Worm (Caenorhabditis elegans): ENCODE results near the gene Y32B12B.4.

Y32B12B.4 gene

ce11 chrV:16595140-16595791 is 42.1 kb downstream of the Y32B12B.4 start, which contains the start of gene cpl-1 (continued):
- TF ChIP-seq F13H6.1 (tag; optimal IDR thresholded peaks at IDR 0.05) (peak; percentile 25), nhr-10 (tag; optimal IDR thresholded peaks at IDR 0.05) (no peak), elt-3 (tag; optimal IDR thresholded peaks at IDR 0.05) (no peak), lin-13 (GFP tag; optimal IDR thresholded peaks at IDR 0.05) (no peak), mbf-1 (tag; optimal IDR thresholded peaks at IDR 0.05) (no peak), dmd-4 (tag; optimal IDR thresholded peaks at IDR 0.05) (no peak), nhr-21 (tag; optimal IDR thresholded peaks at IDR 0.05) (no peak), ceh-82 (tag; optimal IDR thresholded peaks at IDR 0.05) (no peak), fos-1 (tag; optimal IDR thresholded peaks at IDR 0.05) (peak; percentile 56), alr-1 (tag; optimal IDR thresholded peaks at IDR 0.05) (no peak), elt-1 (tag; optimal IDR thresholded peaks at IDR 0.05) (no peak), blmp-1 (tag; optimal IDR thresholded peaks at IDR 0.05; ENCODE audit: insufficient read depth) (peak; percentile 9), nhr-237 (tag; optimal IDR thresholded peaks at IDR 0.05) (no peak), lin-11 (tag; optimal IDR thresholded peaks at IDR 0.05) (no peak), zag-1 (tag; optimal IDR thresholded peaks at IDR 0.05) (no peak), ztf-1 (GFP tag; conservative IDR thresholded peaks at IDR 0.05) (no peak), ZK546.5 (tag; optimal IDR thresholded peaks at IDR 0.05) (no peak), ztf-4 (tag; optimal IDR thresholded peaks at IDR 0.05) (no peak), unc-39 (tag; optimal IDR thresholded peaks at IDR 0.05) (no peak), nhr-77 (tag; optimal IDR thresholded peaks at IDR 0.05) (no peak), lin-39 (tag; optimal IDR thresholded peaks at IDR 0.05) (no peak), peb-1 (tag; optimal IDR thresholded peaks at IDR 0.05) (no peak), mab-5 (tag; optimal IDR thresholded peaks at IDR 0.05) (no peak)

- TF ChIP-seq ceh-16 (tag; optimal IDR thresholded peaks at IDR 0.05), result no peak
Observed at ce11 chrV:16596102-16596501, 43.0 kb downstream of the Y32B12B.4 start.

ce11 chrV:16598437-16598836 is 45.3 kb downstream of the Y32B12B.4 start:
- TF ChIP-seq lsy-2 (tag; optimal IDR thresholded peaks at IDR 0.05), result peak in 1 of 2 experiments; percentile 18
- no peak for TF ChIP-seq nhr-10 (tag; optimal IDR thresholded peaks at IDR 0.05)
- no peak for TF ChIP-seq elt-1 (tag; optimal IDR thresholded peaks at IDR 0.05)
- no peak for TF ChIP-seq fos-1 (tag; optimal IDR thresholded peaks at IDR 0.05)
- peak; percentile 29 for TF ChIP-seq ama-1 (optimal IDR thresholded peaks at IDR 0.05)
- peak; percentile 21 for TF ChIP-seq nhr-129 (tag; optimal IDR thresholded peaks at IDR 0.05)

ce11 chrV:16599835-16600234 is 46.7 kb downstream of the Y32B12B.4 start:
- TF ChIP-seq nhr-12 (tag; optimal IDR thresholded peaks at IDR 0.05) (no peak), mbf-1 (tag; optimal IDR thresholded peaks at IDR 0.05) (no peak)

ce11 chrV:16600623-16601022 is 47.5 kb downstream of the Y32B12B.4 start, which contains the start of gene T03E6.9:
T03E6.9 (minus strand) TSS chrV:16600723.
- TF ChIP-seq nhr-77 (tag; optimal IDR thresholded peaks at IDR 0.05) (no peak), mbf-1 (tag; optimal IDR thresholded peaks at IDR 0.05) (no peak), nhr-6 (tag; optimal IDR thresholded peaks at IDR 0.05) (no peak)

- no peak for TF ChIP-seq unc-62 (GFP tag; optimal IDR thresholded peaks at IDR 0.05)
- no peak for TF ChIP-seq nhr-77 (tag; optimal IDR thresholded peaks at IDR 0.05)
- no peak for TF ChIP-seq zag-1 (tag; optimal IDR thresholded peaks at IDR 0.05)
- no peak for TF ChIP-seq nhr-10 (tag; optimal IDR thresholded peaks at IDR 0.05)
- TF ChIP-seq mab-5 (tag; optimal IDR thresholded peaks at IDR 0.05), result no peak
- TF ChIP-seq ama-1 (optimal IDR thresholded peaks at IDR 0.05), result no peak
- no peak for TF ChIP-seq elt-1 (tag; optimal IDR thresholded peaks at IDR 0.05)
- TF ChIP-seq nhr-21 (tag; optimal IDR thresholded peaks at IDR 0.05), result no peak
Observed at ce11 chrV:16603102-16603501, 50.0 kb downstream of the Y32B12B.4 start, which contains the start of gene T03E6.8. T03E6.8 (minus strand) TSS chrV:16603202.

ce11 chrV:16604301-16604700 is 51.2 kb downstream of the Y32B12B.4 start:
- TF ChIP-seq elt-1 (tag; optimal IDR thresholded peaks at IDR 0.05) (no peak), egl-27 (tag; optimal IDR thresholded peaks at IDR 0.05) (no peak), peb-1 (tag; optimal IDR thresholded peaks at IDR 0.05) (no peak), nhr-129 (tag; optimal IDR thresholded peaks at IDR 0.05) (no peak), aly-2 (tag; optimal IDR thresholded peaks at IDR 0.05) (no peak), fos-1 (tag; optimal IDR thresholded peaks at IDR 0.05) (peak; percentile 18), gmeb-1 (tag; optimal IDR thresholded peaks at IDR 0.05) (no peak), zag-1 (tag; optimal IDR thresholded peaks at IDR 0.05) (no peak)
